Fruit fly (Drosophila melanogaster) whole organism, embryonic: ENCODE measurements around the gene CG32176.
A peak's percentile ranks its signal among the peaks of the same experiment; 100 is the strongest.

Experiments
- Bgb ChIP-seq: fragments of 200-800 bp; sonication (Bioruptor generic); IDR thresholded peaks from 2 replicates; pipeline ENCODE4 v1.3.6; 2022; ENCODE audit warnings: missing biosample characterization, missing genetic modification characterization; ENCODE audit not compliant: partially characterized antibody
- CG1603 ChIP-seq: fragments of 200-800 bp; sonication (Bioruptor generic); optimal IDR thresholded peaks from 2 replicates; lab custom pipeline; 2019; ENCODE audit warnings: missing biosample characterization, mild to moderate bottlenecking, missing genetic modification characterization, moderate library complexity
- CG9437 ChIP-seq: fragments of 200-800 bp; sonication (Bioruptor generic); optimal IDR thresholded peaks from 2 replicates; lab custom pipeline; 2018; ENCODE audit warnings: missing biosample characterization, mild to moderate bottlenecking, missing genetic modification characterization
- CG9876 ChIP-seq: fragments of 200-800 bp; sonication (Bioruptor generic); optimal IDR thresholded peaks from 2 replicates; lab custom pipeline; 2016; ENCODE audit warnings: missing biosample characterization, missing genetic modification characterization
- CHES-1-like ChIP-seq: fragments of 200-800 bp; sonication (Bioruptor generic); optimal IDR thresholded peaks from 2 replicates; lab custom pipeline; 2016; ENCODE audit warnings: missing biosample characterization, missing genetic modification characterization
- Side ChIP-seq: fragments of 200-800 bp; sonication (Bioruptor generic); optimal IDR thresholded peaks from 2 replicates; lab custom pipeline; 2016; ENCODE audit warnings: missing biosample characterization, missing genetic modification characterization
- Sin3A ChIP-seq: fragments of >200 bp; optimal IDR thresholded peaks from 2 replicates; lab custom pipeline; 2018
- fu2 ChIP-seq: fragments of 200-800 bp; sonication (Bioruptor generic); optimal IDR thresholded peaks from 2 replicates; lab custom pipeline; 2016; ENCODE audit warnings: missing biosample characterization, missing genetic modification characterization
- grn ChIP-seq: fragments of 200-800 bp; sonication (Bioruptor generic); optimal IDR thresholded peaks from 3 replicates; lab custom pipeline; 2017; ENCODE audit warnings: missing biosample characterization, missing genetic modification characterization
- her ChIP-seq: fragments of 200-800 bp; sonication (Bioruptor generic); optimal IDR thresholded peaks from 2 replicates; lab custom pipeline; 2016; ENCODE audit warnings: missing biosample characterization, missing genetic modification characterization
- lmd ChIP-seq: fragments of 200-800 bp; sonication (Bioruptor generic); IDR thresholded peaks from 2 replicates; pipeline ENCODE4 v1.3.6; 2022; ENCODE audit warnings: missing biosample characterization, missing genetic modification characterization
- prd ChIP-seq, 3 experiments: fragments of >200 bp in 2 of 3; fragments of 200-800 bp in 1 of 3; sonication (Bioruptor generic) in 1 of 3; optimal IDR thresholded peaks in 2 of 3; IDR thresholded peaks in 1 of 3; 2 replicates in 2 of 3; 3 replicates in 1 of 3; pipeline versions ENCODE4 v1.3.6 to Lab custom; 2017 to 2022; ENCODE audit warnings: missing biosample characterization in 1 of 3, missing genetic modification characterization in 1 of 3

DNA sequence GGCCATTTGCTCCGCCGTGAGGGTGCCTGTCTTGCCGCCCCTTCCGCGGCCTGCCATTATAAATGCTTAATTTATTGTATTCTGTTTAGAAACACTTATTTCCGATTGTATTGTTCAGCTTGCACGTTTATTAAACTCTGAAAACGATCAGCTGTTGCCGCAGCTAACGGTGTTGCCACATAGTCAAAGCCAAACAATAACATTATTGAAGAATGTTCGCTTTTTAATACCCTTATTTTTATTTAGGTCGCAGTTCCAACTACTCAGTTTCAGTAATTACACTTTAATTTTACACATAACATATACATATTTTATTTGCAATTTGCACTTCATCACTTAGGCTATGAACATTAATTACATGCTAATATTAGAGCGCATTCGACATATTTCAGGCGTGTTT, 6.7 kb upstream of the CG32176 start, which contains the start of gene Polr3G:
- no peak for TF ChIP-seq Side (GFP tag; lab: Kevin White, UChicago)
- TF ChIP-seq lmd (GFP tag; lab: Robert Waterston, UW): no peak
- no peak for TF ChIP-seq CG9437 (GFP tag; lab: Kevin White, UChicago)
- TF ChIP-seq Sin3A (lab: Kevin White, UChicago): no peak
- TF ChIP-seq grn: no peak
- TF ChIP-seq fu2: no peak
- TF ChIP-seq CHES-1-like (GFP tag; lab: Kevin White, UChicago): no peak
- TF ChIP-seq CG9876 (GFP tag; lab: Kevin White, UChicago): no peak
- TF ChIP-seq Bgb (GFP tag; lab: Robert Waterston, UW): no peak
- TF ChIP-seq her (GFP tag; lab: Kevin White, UChicago): no peak
- peak; percentile 43 for TF ChIP-seq CG1603 (tag; lab: Kevin White, UChicago)
- TF ChIP-seq prd (optimal IDR thresholded peaks at IDR 0.05; lab: Kevin White, UChicago): no peak
- TF ChIP-seq prd (GFP tag; IDR thresholded peaks at IDR 0.05; lab: Robert Waterston, UW): no peak
